Worm (Caenorhabditis elegans): Measurements from ENCODE around the gene his-42.

his-42 gene

ce11 chrII:13786899-13787298 is 41.6 kb downstream of the his-42 start:
- TF ChIP-seq ceh-31 (tag; optimal IDR thresholded peaks at IDR 0.05), result no peak
- TF ChIP-seq sox-2 (GFP tag; IDR thresholded peaks at IDR 0.05), result no peak
- no peak for TF ChIP-seq K02D7.2 (tag; optimal IDR thresholded peaks at IDR 0.05)
- no peak for TF ChIP-seq tbx-7 (tag; optimal IDR thresholded peaks at IDR 0.05)

- TF ChIP-seq lin-11 (tag; optimal IDR thresholded peaks at IDR 0.05) (no peak), unc-42 (tag; optimal IDR thresholded peaks at IDR 0.05) (no peak), hlh-8 (tag; optimal IDR thresholded peaks at IDR 0.05) (no peak), nfya-1 (tag; optimal IDR thresholded peaks at IDR 0.05) (no peak), eyg-1 (tag; optimal IDR thresholded peaks at IDR 0.05) (no peak), ceh-24 (tag; optimal IDR thresholded peaks at IDR 0.05) (no peak)
Observed at ce11 chrII:13785582-13785981, 42.9 kb downstream of the his-42 start.

- TF ChIP-seq T23F11.4 (GFP tag; optimal IDR thresholded peaks at IDR 0.05) (no peak), ceh-30 (tag; optimal IDR thresholded peaks at IDR 0.05) (no peak), ttx-3 (tag; optimal IDR thresholded peaks at IDR 0.05) (no peak)
Observed at ce11 chrII:13783880-13784279, 44.6 kb downstream of the his-42 start, which contains the start of gene C01B9.4. TSS of gene C01B9.4 (minus strand) at chrII:13783980.

- TF ChIP-seq nhr-11 (tag; optimal IDR thresholded peaks at IDR 0.05) (no peak), dve-1 (tag; optimal IDR thresholded peaks at IDR 0.05) (peak; percentile 87)
Observed at ce11 chrII:13780792-13781248, 47.7 kb downstream of the his-42 start.

Data from whole organism, late embryonic.